Worm (Caenorhabditis elegans) whole organism, L4/young adult: ENCODE measurements around the gene T02B11.4.

Source experiments
- W03F9.2 ChIP-seq: fragments of 150-350 bp; optimal IDR thresholded peaks from 2 replicates; lab custom pipeline; 2014; ENCODE audit warnings: missing biosample characterization, missing genetic modification characterization
- dao-5 ChIP-seq: sonication (generic microtip); optimal IDR thresholded peaks from 2 replicates; lab custom pipeline; 2016; ENCODE audit warnings: missing genotype, missing genetic modification characterization, moderate library complexity, missing compliant biosample characterization
- him-1 ChIP-seq: sonication (generic microtip); optimal IDR thresholded peaks from 2 replicates; lab custom pipeline; 2016; ENCODE audit warnings: missing genotype, missing genetic modification reagents, missing genetic modification characterization, missing compliant biosample characterization

DNA sequence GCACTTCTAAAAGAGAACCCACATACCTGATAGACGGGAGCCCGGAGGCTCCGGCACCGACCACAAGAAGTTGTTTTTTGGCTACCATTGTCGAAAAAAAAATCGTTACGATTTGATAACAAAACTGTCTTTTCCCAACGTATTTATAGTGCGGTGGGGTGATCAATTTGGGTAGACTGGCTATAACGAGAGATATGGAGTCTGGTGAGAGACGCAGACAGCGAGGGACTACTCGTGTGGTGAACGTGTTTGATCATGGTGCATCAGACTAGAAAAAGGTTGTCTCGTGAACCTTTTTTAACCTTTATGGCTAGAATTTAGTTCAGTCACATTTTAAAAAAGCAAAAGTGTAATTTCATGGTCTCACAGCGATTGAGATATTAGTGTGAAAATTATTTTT is 32.5 kb upstream of the T02B11.4 start, which contains the start of gene fmo-5:
- TF ChIP-seq him-1 (no peak), W03F9.2 (no peak), dao-5 (tag; lab: Kevin White, UChicago) (no peak)
